Fruit fly (Drosophila melanogaster): ENCODE data around the gene Eip74EF.

The Eip74EF gene

DNA sequence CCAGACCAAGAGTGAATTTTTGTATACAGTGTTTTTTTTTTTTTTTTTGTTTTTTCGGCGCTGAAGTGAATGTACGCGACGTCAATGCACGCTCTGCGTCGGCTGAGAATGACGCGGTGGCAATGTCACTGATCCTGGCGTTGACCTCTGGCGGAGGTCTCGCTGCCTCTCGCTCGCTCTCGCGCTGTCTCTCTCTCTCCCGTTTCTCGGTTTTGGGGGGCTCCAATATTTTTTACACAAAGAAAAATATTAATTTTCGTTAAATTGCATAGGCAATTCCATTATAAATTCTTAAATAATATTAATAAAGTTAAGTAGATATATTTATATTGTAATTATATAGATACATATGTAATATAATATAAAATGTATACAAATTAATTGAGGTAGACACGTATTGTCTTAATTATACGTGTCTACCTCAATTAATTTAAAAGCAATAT lies 5.8 kb downstream of the Eip74EF start (continued):
- TF ChIP-seq Dp (GFP tag; optimal IDR thresholded peaks at IDR 0.05): no peak
- TF ChIP-seq CG10267 (tag; optimal IDR thresholded peaks at IDR 0.05): peak; percentile 7
- TF ChIP-seq CG11504 (tag; optimal IDR thresholded peaks at IDR 0.05): peak; percentile 39
- TF ChIP-seq CG10654 (GFP tag; optimal IDR thresholded peaks at IDR 0.05): no peak
- TF ChIP-seq CG32532 (GFP tag; IDR thresholded peaks at IDR 0.05): peak; percentile 10; the same call in 1 of the 2 replicates
- TF ChIP-seq CG12744 (GFP tag; optimal IDR thresholded peaks at IDR 0.05): no peak
- no peak for TF ChIP-seq Hand (GFP tag; optimal IDR thresholded peaks at IDR 0.05)
- TF ChIP-seq CG31441 (GFP tag; IDR thresholded peaks at IDR 0.05): peak; percentile 37; the same call in 1 of the 2 replicates
- TF ChIP-seq Hr51 (GFP tag; optimal IDR thresholded peaks at IDR 0.05): peak in 1 of 2 experiments; percentile 45
- TF ChIP-seq CG16863 (GFP tag; optimal IDR thresholded peaks at IDR 0.05): no peak
- peak; percentile 19 for TF ChIP-seq fd3F (GFP tag; optimal IDR thresholded peaks at IDR 0.05)
- TF ChIP-seq row (GFP tag; IDR thresholded peaks at IDR 0.05): peak; percentile 25; the same call in 1 of the 3 replicates
- no peak for TF ChIP-seq phol (tag; optimal IDR thresholded peaks at IDR 0.05)
- no peak for TF ChIP-seq slbo (GFP tag; IDR thresholded peaks at IDR 0.05)
- no peak for TF ChIP-seq CG3726 (GFP tag; IDR thresholded peaks at IDR 0.05)
- TF ChIP-seq CG10209 (GFP tag; optimal IDR thresholded peaks at IDR 0.05): peak; percentile 22
- TF ChIP-seq grau (tag; optimal IDR thresholded peaks at IDR 0.05): peak; percentile 21
- peak; percentile 51 for TF ChIP-seq CG15269 (tag; optimal IDR thresholded peaks at IDR 0.05)
- no peak for TF ChIP-seq CG18476 (GFP tag; optimal IDR thresholded peaks at IDR 0.05)
- peak; percentile 30 for TF ChIP-seq CG13296 (GFP tag; optimal IDR thresholded peaks at IDR 0.05)
- no peak for TF ChIP-seq CG4360 (GFP tag; IDR thresholded peaks at IDR 0.05)
- TF ChIP-seq Meics (GFP tag; optimal IDR thresholded peaks at IDR 0.05): peak; percentile 36
- TF ChIP-seq tgo (GFP tag; IDR thresholded peaks at IDR 0.05): peak; percentile 43; the same call in 2 of the 3 replicates
- TF ChIP-seq CG12659 (GFP tag; optimal IDR thresholded peaks at IDR 0.05): peak; percentile 7
- peak; percentile 1 for TF ChIP-seq CG17829 (tag; optimal IDR thresholded peaks at IDR 0.05)
- TF ChIP-seq HLH4C (GFP tag; IDR thresholded peaks at IDR 0.05; ENCODE audit: partially characterized antibody): no peak
- TF ChIP-seq CG7839 (tag; optimal IDR thresholded peaks at IDR 0.05): peak; percentile 46
- TF ChIP-seq CG4328 (GFP tag; optimal IDR thresholded peaks at IDR 0.05): no peak
- TF ChIP-seq gem (tag; optimal IDR thresholded peaks at IDR 0.05): peak; percentile 52
- TF ChIP-seq Dfd (GFP tag; optimal IDR thresholded peaks at IDR 0.05): no peak
- peak; percentile 7 for TF ChIP-seq CG8924 (tag; optimal IDR thresholded peaks at IDR 0.05)
- TF ChIP-seq HLH3B (GFP tag; IDR thresholded peaks at IDR 0.05): peak; percentile 19; the same call in 1 of the 2 replicates

DNA sequence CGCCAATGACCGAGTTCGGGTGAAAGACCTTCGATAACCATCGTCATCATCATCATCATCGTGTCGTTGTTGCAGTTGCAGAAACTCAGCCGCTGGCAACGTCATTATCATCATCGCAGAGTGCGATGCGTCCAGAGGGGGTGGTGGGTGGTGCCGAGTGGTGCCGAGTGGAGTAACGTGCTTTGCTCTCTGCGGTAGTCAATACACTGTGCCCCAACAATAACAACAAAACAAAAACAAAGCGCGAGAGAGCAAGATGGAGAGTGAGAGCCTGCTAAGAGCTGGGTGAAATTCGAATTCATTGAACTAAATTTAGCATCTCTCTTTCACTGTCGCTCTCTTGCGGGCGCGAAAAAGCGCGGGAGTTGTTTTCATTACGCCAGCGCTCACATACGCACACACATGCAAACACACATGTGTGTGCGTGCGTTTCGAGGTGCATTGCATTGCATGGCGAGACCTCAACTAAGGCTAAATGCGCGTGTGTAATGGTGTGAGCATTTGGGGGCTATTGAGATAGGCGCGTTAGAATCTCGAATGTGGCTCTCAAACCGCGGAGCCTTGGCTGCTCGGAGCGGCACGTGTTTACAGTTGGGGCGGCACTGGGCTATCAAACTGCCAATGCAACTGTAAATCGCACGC lies 7.1 kb downstream of the Eip74EF start:
- TF ChIP-seq CG8944 (GFP tag; optimal IDR thresholded peaks at IDR 0.05) (no peak), sens-2 (GFP tag; IDR thresholded peaks at IDR 0.05) (0 out of 2 replicates have a peak, but pooled peaks have one; percentile 18), vnd (GFP tag; IDR thresholded peaks at IDR 0.05; ENCODE audit: partially characterized antibody) (0 out of 3 replicates have a peak, but pooled peaks have one; percentile 30), CG12299 (tag; optimal IDR thresholded peaks at IDR 0.05) (no peak), CG13296 (GFP tag; optimal IDR thresholded peaks at IDR 0.05) (no peak), rib (GFP tag; IDR thresholded peaks at IDR 0.05) (peak; percentile 71), crol (GFP tag; IDR thresholded peaks at IDR 0.05) (peak; percentile 87), CG7963 (GFP tag; IDR thresholded peaks at IDR 0.05; ENCODE audit: partially characterized antibody) (peak; percentile 32; the same call in 1 of the 3 replicates), D19B (GFP tag; optimal IDR thresholded peaks at IDR 0.05) (no peak), grau (tag; optimal IDR thresholded peaks at IDR 0.05) (no peak), Oli (tag; optimal IDR thresholded peaks at IDR 0.05) (no peak), CG3163 (GFP tag; optimal IDR thresholded peaks at IDR 0.05) (peak; percentile 94), zen (tag; optimal IDR thresholded peaks at IDR 0.05) (no peak), CG4360 (GFP tag; IDR thresholded peaks at IDR 0.05) (peak; percentile 44; the same call in 1 of the 2 replicates), otp (GFP tag; IDR thresholded peaks at IDR 0.05) (no peak), ftz-f1 (GFP tag; optimal IDR thresholded peaks at IDR 0.05) (peak; percentile 90), CG4707 (GFP tag; optimal IDR thresholded peaks at IDR 0.05) (no peak), pho (GFP tag; optimal IDR thresholded peaks at IDR 0.05) (no peak), CG11723 (GFP tag; optimal IDR thresholded peaks at IDR 0.05) (no peak), E2f1 (GFP tag; IDR thresholded peaks at IDR 0.05) (no peak; the same call in 1 of the 2 replicates)
